Fruit fly (Drosophila melanogaster): Measurements from ENCODE around the gene RpS28-like.

The RpS28-like gene

DNA sequence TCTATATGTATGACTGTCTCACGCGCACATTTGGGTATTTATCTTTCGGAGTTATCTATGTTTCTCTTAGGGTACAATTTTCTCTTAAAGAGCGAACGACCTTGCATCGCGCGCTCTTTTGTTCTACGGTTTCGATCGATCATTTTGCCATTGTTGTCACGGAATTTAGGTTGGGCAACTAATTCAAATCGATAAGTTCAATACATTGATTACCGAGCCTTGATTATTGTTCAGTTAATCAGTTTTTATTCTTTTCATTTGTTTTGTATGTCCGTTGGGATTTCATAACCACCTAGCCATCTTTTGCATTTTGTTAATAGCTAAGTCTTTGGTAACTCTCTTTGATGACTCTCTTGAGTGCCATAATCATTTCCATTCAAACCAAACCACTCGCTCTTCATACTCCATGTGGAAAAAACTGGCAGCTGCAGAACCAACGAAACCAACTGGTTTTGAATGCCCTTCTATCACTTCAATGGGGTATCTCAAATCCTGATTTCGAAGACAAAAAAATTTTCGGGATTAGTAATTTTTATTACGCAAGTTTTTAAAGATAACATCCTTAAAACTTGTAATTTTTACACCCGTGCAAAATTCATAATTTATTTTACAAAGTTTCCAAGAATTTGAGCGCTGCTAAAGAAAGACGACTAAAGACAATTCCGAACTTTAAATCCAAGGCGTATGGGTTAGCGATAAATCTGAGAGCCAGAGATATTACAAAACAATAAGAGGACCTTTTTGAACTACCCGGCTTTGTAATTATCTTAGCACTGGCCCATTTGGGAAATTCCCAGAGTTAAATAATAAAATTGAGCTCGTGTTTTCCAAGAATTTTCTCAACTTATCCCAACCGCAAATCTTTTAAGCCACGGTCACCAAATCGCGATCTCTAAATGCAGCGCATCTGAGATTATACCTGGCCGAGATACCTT is 12.0 kb downstream of the RpS28-like start (continued):
- TF ChIP-seq CG8319 (GFP tag; optimal IDR thresholded peaks at IDR 0.05) (no peak), acj6 (GFP tag; optimal IDR thresholded peaks at IDR 0.05) (peak; percentile 9), cyc (GFP tag; optimal IDR thresholded peaks at IDR 0.05) (peak; percentile 1), esn (GFP tag; optimal IDR thresholded peaks at IDR 0.05) (peak; percentile 73)

dm6 chr2L:9449257-9449972 is 12.8 kb downstream of the RpS28-like start:
- TF ChIP-seq CG8319 (GFP tag; optimal IDR thresholded peaks at IDR 0.05) (peak; percentile 88), OdsH (GFP tag; optimal IDR thresholded peaks at IDR 0.05) (peak; percentile 97), CG11902 (GFP tag; optimal IDR thresholded peaks at IDR 0.05) (peak; percentile 93), CG6792 (GFP tag; optimal IDR thresholded peaks at IDR 0.05) (peak; percentile 96), pdm3 (GFP tag; optimal IDR thresholded peaks at IDR 0.05) (peak; percentile 87), Hr39 (GFP tag; optimal IDR thresholded peaks at IDR 0.05) (peak; percentile 83), CG15336 (GFP tag; IDR thresholded peaks at IDR 0.05) (peak; percentile 97), dac (GFP tag; optimal IDR thresholded peaks at IDR 0.05) (peak; percentile 66), Hr4 (GFP tag; optimal IDR thresholded peaks at IDR 0.05) (peak; percentile 79), topi (GFP tag; optimal IDR thresholded peaks at IDR 0.05) (peak; percentile 90), CG4318 (GFP tag; optimal IDR thresholded peaks at IDR 0.05) (peak; percentile 90), ss (GFP tag; optimal IDR thresholded peaks at IDR 0.05) (peak; percentile 95 to 96), Lpt (GFP tag; optimal IDR thresholded peaks at IDR 0.05) (peak; percentile 93), CG10631 (GFP tag; optimal IDR thresholded peaks at IDR 0.05) (peak; percentile 97), CG32006 (GFP tag; optimal IDR thresholded peaks at IDR 0.05) (peak; percentile 95), achi (GFP tag; optimal IDR thresholded peaks at IDR 0.05) (peak; percentile 96), Ets96B (tag; optimal IDR thresholded peaks at IDR 0.05) (peak; percentile 95), dsx (GFP tag; optimal IDR thresholded peaks at IDR 0.05; ENCODE audit: poor library complexity, severe bottlenecking) (peak; percentile 91), Eip93F (GFP tag; optimal IDR thresholded peaks at IDR 0.05) (peak; percentile 95), net (GFP tag; optimal IDR thresholded peaks at IDR 0.05) (peak; percentile 96), CG6808 (GFP tag; optimal IDR thresholded peaks at IDR 0.05) (peak; percentile 95), CG11294 (GFP tag; IDR thresholded peaks at IDR 0.05) (peak; percentile 94), Smox (GFP tag; optimal IDR thresholded peaks at IDR 0.05) (peak; percentile 86), CG11762 (GFP tag; optimal IDR thresholded peaks at IDR 0.05; ENCODE audit: insufficient read depth) (peak; percentile 92), esn (GFP tag; optimal IDR thresholded peaks at IDR 0.05) (peak; percentile 95), fd85E (GFP tag; optimal IDR thresholded peaks at IDR 0.05) (peak; percentile 86), fkh (GFP tag; optimal IDR thresholded peaks at IDR 0.05) (peak; percentile 98), lz (GFP tag; optimal IDR thresholded peaks at IDR 0.05) (peak; percentile 73), Sox15 (GFP tag; optimal IDR thresholded peaks at IDR 0.05) (peak; percentile 96), vri (GFP tag; optimal IDR thresholded peaks at IDR 0.05) (peak; percentile 90), CG1621 (tag; optimal IDR thresholded peaks at IDR 0.05) (peak; percentile 89), Met (GFP tag; optimal IDR thresholded peaks at IDR 0.05) (peak; percentile 98), CG16779 (tag; optimal IDR thresholded peaks at IDR 0.05) (peak; percentile 79), CG6854 (GFP tag; optimal IDR thresholded peaks at IDR 0.05) (peak; percentile 96), Blimp-1 (GFP tag; optimal IDR thresholded peaks at IDR 0.05) (peak; percentile 91), Sox14 (GFP tag; optimal IDR thresholded peaks at IDR 0.05) (peak; percentile 96), Ets21C (GFP tag; optimal IDR thresholded peaks at IDR 0.05) (peak; percentile 84), CG9139 (GFP tag; optimal IDR thresholded peaks at IDR 0.05) (peak; percentile 89), CG6276 (GFP tag; optimal IDR thresholded peaks at IDR 0.05) (peak; percentile 87), Hr38 (GFP tag; optimal IDR thresholded peaks at IDR 0.05) (no peak), CG7368 (GFP tag; optimal IDR thresholded peaks at IDR 0.05) (peak; percentile 93), CG8632 (GFP tag; optimal IDR thresholded peaks at IDR 0.05) (peak; percentile 93), Gug (GFP tag; IDR thresholded peaks at IDR 0.05) (peak; percentile 94), spab (GFP tag; optimal IDR thresholded peaks at IDR 0.05) (peak; percentile 95)
